Worm (Caenorhabditis elegans): ENCODE data around the gene wdr-5.1.

- no peak for TF ChIP-seq nhr-11 (tag; optimal IDR thresholded peaks at IDR 0.05)
- no peak for TF ChIP-seq nhr-237 (tag; optimal IDR thresholded peaks at IDR 0.05)
- no peak for TF ChIP-seq unc-62 (GFP tag; optimal IDR thresholded peaks at IDR 0.05)
- no peak for TF ChIP-seq jun-1 (tag; optimal IDR thresholded peaks at IDR 0.05)
- TF ChIP-seq lin-39 (tag; optimal IDR thresholded peaks at IDR 0.05), result no peak
- TF ChIP-seq ama-1 (optimal IDR thresholded peaks at IDR 0.05), result no peak
- no peak for TF ChIP-seq fkh-10 (GFP tag; optimal IDR thresholded peaks at IDR 0.05)
- TF ChIP-seq ceh-63 (GFP tag; optimal IDR thresholded peaks at IDR 0.05), result no peak
- TF ChIP-seq mdl-1 (tag; optimal IDR thresholded peaks at IDR 0.05), result no peak
- no peak for TF ChIP-seq aly-2 (tag; optimal IDR thresholded peaks at IDR 0.05)
- TF ChIP-seq ceh-82 (tag; optimal IDR thresholded peaks at IDR 0.05), result no peak
- no peak for TF ChIP-seq C34B4.2 (tag; optimal IDR thresholded peaks at IDR 0.05)
- no peak for TF ChIP-seq mep-1 (tag; optimal IDR thresholded peaks at IDR 0.05)
These were observed 3.9 kb downstream of the wdr-5.1 start, which contains the start of gene alkb-8 for ce11 chrIII:3709030-3709429.
